Worm (Caenorhabditis elegans) whole organism, L4 larva: Measurements from ENCODE around the gene gly-7.
A peak's percentile ranks its signal among the peaks of the same experiment; 100 is the strongest.
"Not testable (repeated sequence)": the region's sequence is repeated elsewhere in the genome, so short reads cannot be mapped to it uniquely, and the experiment has no call there.

Experiments used
- F10B5.3 ChIP-seq: sonication (generic microtip); optimal IDR thresholded peaks from 2 replicates; lab custom pipeline; 2016; ENCODE audit warnings: mild to moderate bottlenecking, missing genetic modification characterization, missing compliant biosample characterization
- F26F4.8 ChIP-seq: fragments of 200-800 bp; sonication (Bioruptor generic); conservative IDR thresholded peaks from 2 replicates; pipeline ENCODE4 v1.3.6; 2022; ENCODE audit warnings: missing genetic modification characterization, missing compliant biosample characterization
- F44E2.7 ChIP-seq: fragments of 200-800 bp; sonication (Bioruptor generic); IDR thresholded peaks from 2 replicates; pipeline ENCODE4 v2.1.2; 2022; ENCODE audit warnings: missing genetic modification characterization, missing compliant biosample characterization
- T20F7.1 ChIP-seq: fragments of 200-800 bp; sonication (Bioruptor generic); optimal IDR thresholded peaks from 2 replicates; lab custom pipeline; 2018; ENCODE audit warnings: mild to moderate bottlenecking, missing genetic modification characterization, missing compliant biosample characterization
- Y5F2A.4 ChIP-seq: fragments of 200-800 bp; sonication (Bioruptor generic); optimal IDR thresholded peaks from 2 replicates; lab custom pipeline; 2018; ENCODE audit warnings: mild to moderate bottlenecking, missing genetic modification characterization, missing compliant biosample characterization
- Y75B8A.6 ChIP-seq: fragments of 200-800 bp; sonication (Bioruptor generic); IDR thresholded peaks from 2 replicates; pipeline ENCODE4 v1.3.6; 2022; ENCODE audit warnings: missing genetic modification reagents, missing genetic modification characterization, missing compliant biosample characterization
- aha-1 ChIP-seq: fragments of 150-350 bp; peaks from one replicate; lab custom pipeline; 2014; ENCODE audit warnings: missing biosample characterization, missing genetic modification characterization
- ama-1 ChIP-seq: fragments of 150-350 bp; optimal IDR thresholded peaks from 2 replicates; lab custom pipeline; 2014; ENCODE audit warnings: inconsistent platforms, mixed read lengths
- ceh-20 ChIP-seq: fragments of 200-800 bp; sonication (Bioruptor generic); IDR thresholded peaks from 2 replicates; pipeline ENCODE4 v1.3.6; 2022; ENCODE audit warnings: missing genetic modification reagents, missing genetic modification characterization, missing compliant biosample characterization
- ceh-32 ChIP-seq: sonication (generic microtip); optimal IDR thresholded peaks from 2 replicates; lab custom pipeline; 2016; ENCODE audit warnings: mild to moderate bottlenecking, missing genetic modification characterization, missing compliant biosample characterization; ENCODE audit not compliant: poor library complexity
- ceh-44 ChIP-seq: fragments of 200-800 bp; sonication (Bioruptor generic); IDR thresholded peaks from 2 replicates; pipeline ENCODE4 v1.3.6; 2022; ENCODE audit warnings: missing genetic modification reagents, missing genetic modification characterization, missing compliant biosample characterization
- ceh-82 ChIP-seq: sonication (generic microtip); optimal IDR thresholded peaks from 2 replicates; lab custom pipeline; 2017; ENCODE audit warnings: missing biosample characterization, missing genetic modification characterization
- ces-1 ChIP-seq: fragments of 150-350 bp; sonication (generic microtip); optimal IDR thresholded peaks from 4 replicates; lab custom pipeline; 2014; ENCODE audit warnings: missing biosample characterization, missing genetic modification reagents, missing genetic modification characterization
- daf-19 ChIP-seq: fragments of 200-800 bp; sonication (Bioruptor generic); conservative IDR thresholded peaks from 2 replicates; pipeline ENCODE4 v1.3.6; 2022; ENCODE audit warnings: missing genetic modification characterization, missing compliant biosample characterization
- dmd-6 ChIP-seq: fragments of 200-800 bp; sonication (Bioruptor generic); IDR thresholded peaks from 2 replicates; pipeline ENCODE4 v1.3.6; 2022; ENCODE audit warnings: missing genetic modification reagents, missing genetic modification characterization, missing compliant biosample characterization
- fkh-10 ChIP-seq: fragments of 150-350 bp; optimal IDR thresholded peaks from 2 replicates; lab custom pipeline; 2014; ENCODE audit warnings: missing biosample characterization, missing genetic modification reagents, missing genetic modification characterization
- hlh-30 ChIP-seq: sonication (generic microtip); optimal IDR thresholded peaks from 2 replicates; lab custom pipeline; 2017; ENCODE audit warnings: antibody characterized with exemption, mild to moderate bottlenecking, missing genetic modification characterization, missing compliant biosample characterization; ENCODE audit not compliant: insufficient read depth
- hmg-1.1 ChIP-seq: fragments of 200-800 bp; sonication (Bioruptor generic); IDR thresholded peaks from 2 replicates; pipeline ENCODE4 v1.3.6; 2022; ENCODE audit warnings: missing genetic modification reagents, missing genetic modification characterization, missing compliant biosample characterization
- lim-7 ChIP-seq: fragments of 200-800 bp; sonication (Bioruptor generic); IDR thresholded peaks from 2 replicates; pipeline ENCODE4 v1.3.6; 2022; ENCODE audit warnings: missing genetic modification characterization, missing compliant biosample characterization
- lin-13 ChIP-seq: fragments of 150-350 bp; optimal IDR thresholded peaks from 2 replicates; lab custom pipeline; 2014; ENCODE audit warnings: missing biosample characterization, missing genetic modification reagents, missing genetic modification characterization
- lin-29 ChIP-seq: fragments of 200-800 bp; sonication (Bioruptor generic); IDR thresholded peaks from 2 replicates; pipeline ENCODE4 v1.3.6; 2022; ENCODE audit warnings: missing genetic modification reagents, missing genetic modification characterization, missing compliant biosample characterization
- madf-9 ChIP-seq: fragments of 200-800 bp; sonication (Bioruptor generic); conservative IDR thresholded peaks from 2 replicates; pipeline ENCODE4 v1.3.6; 2022; ENCODE audit warnings: missing genetic modification reagents, missing genetic modification characterization, missing compliant biosample characterization
- mdt-29 ChIP-seq: fragments of 200-800 bp; sonication (Bioruptor generic); IDR thresholded peaks from 2 replicates; pipeline ENCODE4 v1.3.6; 2022; ENCODE audit warnings: missing genetic modification reagents, missing genetic modification characterization, missing compliant biosample characterization
- mep-1 ChIP-seq: fragments of 150-350 bp; sonication (generic microtip); optimal IDR thresholded peaks from 3 replicates; lab custom pipeline; 2014; ENCODE audit warnings: missing biosample characterization, missing genetic modification characterization
- nhr-11 ChIP-seq: fragments of 150-350 bp; optimal IDR thresholded peaks from 2 replicates; lab custom pipeline; 2014; ENCODE audit warnings: missing biosample characterization, missing genetic modification characterization
- nhr-237 ChIP-seq: sonication (generic microtip); optimal IDR thresholded peaks from 2 replicates; lab custom pipeline; 2017; ENCODE audit warnings: missing biosample characterization, missing genetic modification characterization
- nhr-28 ChIP-seq: fragments of 150-350 bp; optimal IDR thresholded peaks from 2 replicates; lab custom pipeline; 2014; ENCODE audit warnings: missing biosample characterization, missing genetic modification characterization
- nhr-6 ChIP-seq: fragments of 150-350 bp; optimal IDR thresholded peaks from 2 replicates; lab custom pipeline; 2014; ENCODE audit warnings: missing biosample characterization, missing genetic modification characterization
- nhr-77 ChIP-seq: fragments of 150-350 bp; optimal IDR thresholded peaks from 2 replicates; lab custom pipeline; 2014; ENCODE audit warnings: missing biosample characterization, missing genetic modification characterization
- pha-4 ChIP-seq, 2 experiments: fragments of 150-350 bp in 1 of 2; fragments of 200-800 bp in 1 of 2; sonication (Bioruptor generic) in 1 of 2; IDR thresholded peaks in 1 of 2; optimal IDR thresholded peaks in 1 of 2; 2 replicates each; pipeline versions ENCODE4 v1.3.6 to Lab custom; 2014 to 2022; ENCODE audit warnings: missing genetic modification characterization in 2 of 2, missing genetic modification reagents in 2 of 2, missing biosample characterization in 1 of 2, missing compliant biosample characterization in 1 of 2
- php-3 ChIP-seq: fragments of 200-800 bp; sonication (Bioruptor generic); IDR thresholded peaks from 2 replicates; pipeline ENCODE4 v1.3.6; 2022; ENCODE audit warnings: missing genetic modification reagents, missing genetic modification characterization, missing compliant biosample characterization
- rbr-2 ChIP-seq: sonication (generic microtip); optimal IDR thresholded peaks from 2 replicates; lab custom pipeline; 2016; ENCODE audit warnings: missing genotype, missing genetic modification characterization, missing compliant biosample characterization
- set-16 ChIP-seq: fragments of 200-800 bp; sonication (Bioruptor generic); IDR thresholded peaks from 2 replicates; pipeline ENCODE4 v1.3.6; 2022; ENCODE audit warnings: missing genetic modification reagents, missing genetic modification characterization, missing compliant biosample characterization
- skn-1 ChIP-seq: fragments of 150-350 bp; optimal IDR thresholded peaks from 2 replicates; lab custom pipeline; 2014; ENCODE audit warnings: missing biosample characterization, missing genetic modification characterization
- snpc-4 ChIP-seq: fragments of 150-350 bp; optimal IDR thresholded peaks from 2 replicates; lab custom pipeline; 2014; ENCODE audit warnings: missing biosample characterization, missing genetic modification characterization
- tra-1 ChIP-seq: fragments of 200-800 bp; sonication (Bioruptor generic); IDR thresholded peaks from 2 replicates; pipeline ENCODE4 v1.3.6; 2022; ENCODE audit warnings: missing genetic modification reagents, missing genetic modification characterization, missing compliant biosample characterization
- unc-62 ChIP-seq, 3 experiments: fragments of 150-350 bp in 1 of 3; sonication (generic microtip); optimal IDR thresholded peaks in 2 of 3; peaks in 1 of 3; 1 replicate in 1 of 3; 2 replicates in 2 of 3; lab custom pipeline; 2014 to 2017; ENCODE audit warnings: missing biosample characterization in 3 of 3, missing genetic modification characterization in 3 of 3, missing genetic modification reagents in 3 of 3, missing genotype in 1 of 3
- vab-7 ChIP-seq: fragments of 200-800 bp; sonication (Bioruptor generic); IDR thresholded peaks from 2 replicates; pipeline ENCODE4 v1.3.6; 2022; ENCODE audit warnings: missing genetic modification reagents, missing genetic modification characterization, missing compliant biosample characterization
- zag-1 ChIP-seq: fragments of 150-350 bp; optimal IDR thresholded peaks from 2 replicates; lab custom pipeline; 2014; ENCODE audit warnings: missing biosample characterization, missing genetic modification characterization
- zfp-2 ChIP-seq: sonication (generic microtip); optimal IDR thresholded peaks from 2 replicates; lab custom pipeline; 2016; ENCODE audit warnings: mild to moderate bottlenecking, missing genetic modification characterization, missing compliant biosample characterization
- zfp-3 ChIP-seq: fragments of 200-800 bp; sonication (Bioruptor generic); conservative IDR thresholded peaks from 2 replicates; pipeline ENCODE4 v1.3.6; 2022; ENCODE audit warnings: missing genetic modification reagents, missing genetic modification characterization, missing compliant biosample characterization
- ztf-11 ChIP-seq: fragments of 150-350 bp; optimal IDR thresholded peaks from 2 replicates; lab custom pipeline; 2014; ENCODE audit warnings: missing biosample characterization, missing genetic modification characterization

Gene gly-7

ce11 chrV:1820016-1820415 is 1.1 kb downstream of the gly-7 start:
- TF ChIP-seq ceh-82 (tag; lab: Kevin White, UChicago) = no peak
- peak in 1 of 2 experiments; percentile 71 for TF ChIP-seq unc-62 (GFP tag; optimal IDR thresholded peaks at IDR 0.05 in 1 of 2; lab: Kevin White, UChicago)
- no peak for TF ChIP-seq unc-62 (tag; optimal IDR thresholded peaks at IDR 0.05; lab: Kevin White, UChicago)
- TF ChIP-seq set-16 (GFP tag; lab: Robert Waterston, UW) = 0 out of 2 replicates have a peak, but pooled peaks have one; percentile 13

- TF ChIP-seq skn-1; T20F7.1 (GFP tag; lab: Kevin White, UChicago); rbr-2 (tag; lab: Kevin White, UChicago): not testable (repeated sequence)
Observed at ce11 chrV:1814784-1815183, 6.3 kb downstream of the gly-7 start, which contains the start of gene Y46H3A.5. Gene Y46H3A.5 (minus strand): TSS chrV:1814884.

ce11 chrV:1811035-1811434 is 10.1 kb downstream of the gly-7 start, which contains the start of gene Y46H3A.4:
Gene Y46H3A.4 (minus strand): TSS chrV:1811135.
- TF ChIP-seq ama-1 (lab: Kevin White, UChicago) (no peak), madf-9 (GFP tag; lab: Robert Waterston, UW) (no peak), ces-1 (GFP tag; lab: Kevin White, UChicago) (no peak), F10B5.3 (tag; lab: Kevin White, UChicago) (no peak), nhr-11 (tag; lab: Kevin White, UChicago) (no peak), pha-4 (GFP tag; IDR thresholded peaks at IDR 0.05; lab: Robert Waterston, UW) (no peak), pha-4 (tag; optimal IDR thresholded peaks at IDR 0.05; lab: Kevin White, UChicago) (no peak), F26F4.8 (GFP tag; lab: Robert Waterston, UW) (no peak), Y75B8A.6 (GFP tag; lab: Robert Waterston, UW) (no peak), zag-1 (tag; lab: Kevin White, UChicago) (no peak), ceh-44 (GFP tag; lab: Robert Waterston, UW) (no peak)
- TF ChIP-seq, all 104 proteins: peak for 0

ce11 chrV:1807160-1807559 is 14.0 kb downstream of the gly-7 start, which contains the start of gene srt-42:
Gene srt-42 (plus strand): TSS chrV:1807460.
- TF ChIP-seq lin-13 (GFP tag; lab: Kevin White, UChicago) = no peak
- no peak for TF ChIP-seq F44E2.7 (GFP tag; lab: Robert Waterston, UW)
- TF ChIP-seq snpc-4 = no peak
- no peak for TF ChIP-seq ztf-11 (tag; lab: Kevin White, UChicago)
- TF ChIP-seq php-3 (GFP tag; lab: Robert Waterston, UW) = no peak
- TF ChIP-seq dmd-6 = no peak
- TF ChIP-seq Y75B8A.6 (GFP tag; lab: Robert Waterston, UW) = no peak
- no peak for TF ChIP-seq nhr-237 (tag; lab: Kevin White, UChicago)
- no peak for TF ChIP-seq mdt-29 (GFP tag; lab: Robert Waterston, UW)
- no peak for TF ChIP-seq aha-1 (tag; lab: Kevin White, UChicago)
- no peak for TF ChIP-seq lim-7 (GFP tag; lab: Robert Waterston, UW)
- TF ChIP-seq zfp-2 (tag; lab: Kevin White, UChicago) = no peak
- no peak for TF ChIP-seq lin-29 (GFP tag; lab: Robert Waterston, UW)
- no peak for TF ChIP-seq daf-19 (GFP tag; lab: Robert Waterston, UW)
- TF ChIP-seq skn-1 = no peak
- TF ChIP-seq mep-1 = no peak
- TF ChIP-seq hmg-1.1 (GFP tag; lab: Robert Waterston, UW) = no peak
- TF ChIP-seq Y5F2A.4 (GFP tag; lab: Kevin White, UChicago) = no peak

- TF ChIP-seq lin-29 (GFP tag; lab: Robert Waterston, UW) = no peak
- TF ChIP-seq tra-1 (GFP tag; lab: Robert Waterston, UW) = no peak
- TF ChIP-seq hlh-30 (tag; lab: Kevin White, UChicago) = no peak
- TF ChIP-seq lim-7 (GFP tag; lab: Robert Waterston, UW) = 0 out of 2 replicates have a peak, but pooled peaks have one; percentile 19
- no peak for TF ChIP-seq nhr-6
- TF ChIP-seq daf-19 (GFP tag; lab: Robert Waterston, UW) = no peak
- TF ChIP-seq ceh-20 (GFP tag; lab: Robert Waterston, UW) = no peak
- no peak for TF ChIP-seq nhr-77
- no peak for TF ChIP-seq nhr-28
- TF ChIP-seq ces-1 (GFP tag; lab: Kevin White, UChicago) = no peak
- TF ChIP-seq fkh-10 = no peak
- no peak for TF ChIP-seq ceh-32
- TF ChIP-seq Y5F2A.4 (GFP tag; lab: Kevin White, UChicago) = no peak
- TF ChIP-seq rbr-2 (tag; lab: Kevin White, UChicago) = no peak
- peak; percentile 46; the same call in 1 of the 2 replicates for TF ChIP-seq zfp-3 (GFP tag; lab: Robert Waterston, UW)
- no peak for TF ChIP-seq mdt-29 (GFP tag; lab: Robert Waterston, UW)
- TF ChIP-seq vab-7 (GFP tag; lab: Robert Waterston, UW) = no peak
Observed at ce11 chrV:1805724-1806316, 15.3 kb downstream of the gly-7 start.
